Worm (Caenorhabditis elegans) whole organism, L2 larva: ENCODE data around the gene lnp-1.

ENCODE experiments used
- Y55F3AM.14 ChIP-seq: fragments of 200-800 bp; sonication (Bioruptor generic); optimal IDR thresholded peaks from 2 replicates; lab custom pipeline; 2018; ENCODE audit warnings: mild to moderate bottlenecking, missing genetic modification characterization, missing compliant biosample characterization
- aly-2 ChIP-seq: fragments of 150-350 bp; optimal IDR thresholded peaks from 2 replicates; lab custom pipeline; 2014; ENCODE audit warnings: missing biosample characterization, missing genetic modification characterization
- ceh-16 ChIP-seq: fragments of 150-350 bp; optimal IDR thresholded peaks from 2 replicates; lab custom pipeline; 2014; ENCODE audit warnings: missing biosample characterization, missing genetic modification characterization
- lin-13 ChIP-seq: fragments of 150-350 bp; optimal IDR thresholded peaks from 2 replicates; lab custom pipeline; 2014; ENCODE audit warnings: missing biosample characterization, missing genetic modification reagents, missing genetic modification characterization
- lsy-2 ChIP-seq, 2 experiments: fragments of 150-350 bp in 1 of 2; sonication (generic microtip) in 1 of 2; optimal IDR thresholded peaks; 2 replicates each; lab custom pipeline; 2014 to 2017; ENCODE audit warnings: missing biosample characterization in 2 of 2, missing genetic modification characterization in 2 of 2
- nhr-23 ChIP-seq: fragments of 150-350 bp; optimal IDR thresholded peaks from 2 replicates; lab custom pipeline; 2014; ENCODE audit warnings: missing biosample characterization, missing genetic modification reagents, missing genetic modification characterization
- nhr-237 ChIP-seq: fragments of 150-350 bp; optimal IDR thresholded peaks from 2 replicates; lab custom pipeline; 2014; ENCODE audit warnings: missing biosample characterization, missing genetic modification characterization
- snpc-4 ChIP-seq: fragments of 150-350 bp; optimal IDR thresholded peaks from 2 replicates; lab custom pipeline; 2014; ENCODE audit warnings: missing biosample characterization, missing genetic modification characterization
- unc-55 ChIP-seq: fragments of 150-350 bp; sonication (generic microtip); optimal IDR thresholded peaks from 3 replicates; lab custom pipeline; 2014; ENCODE audit warnings: missing biosample characterization, missing genetic modification reagents, missing genetic modification characterization
- zag-1 ChIP-seq: fragments of 150-350 bp; optimal IDR thresholded peaks from 2 replicates; lab custom pipeline; 2014; ENCODE audit warnings: missing biosample characterization, missing genetic modification characterization

DNA sequence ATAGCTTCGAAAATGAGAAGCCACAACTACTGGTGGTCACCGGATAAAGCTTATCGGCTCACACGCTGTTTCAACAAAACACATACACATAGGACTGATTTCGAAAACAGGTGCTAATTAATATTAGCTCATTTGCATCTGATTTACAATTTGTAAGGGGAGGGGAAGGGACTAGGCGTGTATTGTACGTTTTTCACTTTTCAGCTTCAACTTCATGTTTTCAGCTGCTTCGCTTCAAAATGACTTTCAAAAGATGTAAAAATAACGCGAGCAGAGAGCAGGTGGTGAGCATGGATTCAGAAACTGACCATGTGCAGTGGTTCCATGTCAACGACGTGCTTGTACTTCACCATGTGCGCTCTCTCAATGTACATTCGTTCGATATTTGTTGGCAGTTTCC is 12.4 kb downstream of the lnp-1 start:
- TF ChIP-seq aly-2 (tag; lab: Kevin White, UChicago) (no peak), nhr-237 (no peak), snpc-4 (tag; lab: Kevin White, UChicago) (no peak), ceh-16 (tag; lab: Kevin White, UChicago) (no peak), lin-13 (GFP tag; lab: Kevin White, UChicago) (no peak), Y55F3AM.14 (GFP tag; lab: Kevin White, UChicago) (no peak), lsy-2 (tag; optimal IDR thresholded peaks at IDR 0.05; lab: Kevin White, UChicago) (no peak), nhr-23 (no peak), unc-55 (no peak), zag-1 (tag; lab: Kevin White, UChicago) (no peak)
